Fruit fly (Drosophila melanogaster) whole organism, embryonic: Measurements from ENCODE around the gene CG32639.
A peak's percentile ranks its signal among the peaks of the same experiment; 100 is the strongest.

Experiments used
- Adf1 ChIP-seq: fragments of 200-800 bp; sonication (Bioruptor generic); IDR thresholded peaks from 2 replicates; pipeline ENCODE4 v1.3.6; 2022; ENCODE audit warnings: missing biosample characterization, missing genetic modification characterization
- Antp ChIP-seq: fragments of 200-800 bp; sonication (Bioruptor generic); optimal IDR thresholded peaks from 3 replicates; lab custom pipeline; 2016; ENCODE audit warnings: missing biosample characterization, missing genetic modification characterization
- Atf-2 ChIP-seq: fragments of 200-800 bp; sonication (Bioruptor generic); optimal IDR thresholded peaks from 2 replicates; lab custom pipeline; 2016; ENCODE audit warnings: missing biosample characterization, missing genetic modification characterization
- B-H2 ChIP-seq: fragments of 200-800 bp; sonication (Bioruptor generic); optimal IDR thresholded peaks from 2 replicates; lab custom pipeline; 2018; ENCODE audit warnings: missing biosample characterization, mild to moderate bottlenecking, missing genetic modification characterization
- CG10321 ChIP-seq: fragments of 200-800 bp; sonication (Bioruptor generic); IDR thresholded peaks from 2 replicates; pipeline ENCODE4 v1.3.6; 2022; ENCODE audit warnings: missing biosample characterization, missing genetic modification characterization
- CG11398 ChIP-seq: fragments of 200-800 bp; sonication (Bioruptor generic); optimal IDR thresholded peaks from 2 replicates; lab custom pipeline; 2016; ENCODE audit warnings: missing biosample characterization, missing genetic modification characterization
- CG11456 ChIP-seq: fragments of 200-800 bp; sonication (Bioruptor generic); IDR thresholded peaks from 3 replicates; pipeline ENCODE4 v1.3.6; 2022; ENCODE audit warnings: missing biosample characterization, missing genetic modification characterization
- CG12071 ChIP-seq: fragments of 200-800 bp; sonication (Bioruptor generic); optimal IDR thresholded peaks from 3 replicates; lab custom pipeline; 2018; ENCODE audit warnings: missing biosample characterization, mild to moderate bottlenecking, missing genetic modification characterization
- CG12744 ChIP-seq: fragments of 200-800 bp; sonication (Bioruptor generic); optimal IDR thresholded peaks from 2 replicates; lab custom pipeline; 2016; ENCODE audit warnings: missing biosample characterization, missing genetic modification characterization
- CG15011 ChIP-seq: fragments of 200-800 bp; sonication (Bioruptor generic); optimal IDR thresholded peaks from 3 replicates; lab custom pipeline; 2018; ENCODE audit warnings: missing biosample characterization, mild to moderate bottlenecking, missing genetic modification characterization
- CG1529 ChIP-seq: fragments of 200-800 bp; sonication (Bioruptor generic); optimal IDR thresholded peaks from 3 replicates; lab custom pipeline; 2018; ENCODE audit warnings: missing biosample characterization, missing genetic modification characterization
- CG17186 ChIP-seq: fragments of 200-800 bp; sonication (Bioruptor generic); optimal IDR thresholded peaks from 3 replicates; lab custom pipeline; 2017; ENCODE audit warnings: missing biosample characterization, missing genetic modification reagents, missing genetic modification characterization
- CG17385 ChIP-seq: fragments of 200-800 bp; sonication (Bioruptor generic); optimal IDR thresholded peaks from 3 replicates; lab custom pipeline; 2018; ENCODE audit warnings: missing biosample characterization, mild to moderate bottlenecking, missing genetic modification characterization
- CG18476 ChIP-seq: fragments of 200-800 bp; sonication (Bioruptor generic); optimal IDR thresholded peaks from 2 replicates; lab custom pipeline; 2016; ENCODE audit warnings: missing biosample characterization, mild to moderate bottlenecking, missing genetic modification characterization
- CG32532 ChIP-seq: fragments of 200-800 bp; sonication (Bioruptor generic); IDR thresholded peaks from 2 replicates; pipeline ENCODE4 v1.3.6; 2022; ENCODE audit warnings: missing biosample characterization, missing genetic modification characterization
- CG6272 ChIP-seq: fragments of 200-800 bp; sonication (Bioruptor generic); IDR thresholded peaks from 2 replicates; pipeline ENCODE4 v1.3.6; 2022; ENCODE audit warnings: missing biosample characterization, missing genetic modification characterization
- CG6654 ChIP-seq: fragments of 200-800 bp; sonication (Bioruptor generic); optimal IDR thresholded peaks from 2 replicates; lab custom pipeline; 2017; ENCODE audit warnings: missing biosample characterization, mild to moderate bottlenecking, missing genetic modification characterization
- CG7372 ChIP-seq: fragments of 200-800 bp; sonication (Bioruptor generic); IDR thresholded peaks from 2 replicates; pipeline ENCODE4 v1.3.6; 2022; ENCODE audit warnings: missing biosample characterization, missing genetic modification characterization
- CG7745 ChIP-seq: fragments of 200-800 bp; sonication (Bioruptor generic); optimal IDR thresholded peaks from 2 replicates; lab custom pipeline; 2018; ENCODE audit warnings: missing biosample characterization, mild to moderate bottlenecking, missing genetic modification characterization, moderate library complexity
- Dad ChIP-seq: fragments of 200-800 bp; sonication (Bioruptor generic); optimal IDR thresholded peaks from 3 replicates; lab custom pipeline; 2016; ENCODE audit warnings: missing biosample characterization, missing genetic modification characterization
- Deaf1 ChIP-seq: fragments of 200-800 bp; optimal IDR thresholded peaks from 3 replicates; lab custom pipeline; 2019; ENCODE audit warnings: missing biosample characterization, mild to moderate bottlenecking, missing genetic modification characterization, moderate library complexity
- Dip2 ChIP-seq: fragments of 200-800 bp; sonication (Bioruptor generic); IDR thresholded peaks from 2 replicates; pipeline ENCODE4 v1.3.6; 2022; ENCODE audit warnings: missing biosample characterization, missing genetic modification characterization
- GATAe ChIP-seq: fragments of 200-800 bp; sonication (Bioruptor generic); conservative IDR thresholded peaks from 2 replicates; pipeline ENCODE4 v1.3.6; 2022; ENCODE audit warnings: missing biosample characterization, missing genetic modification characterization
- HLH4C ChIP-seq: fragments of 200-800 bp; sonication (Bioruptor generic); IDR thresholded peaks from 3 replicates; pipeline ENCODE4 v1.3.6; 2022; ENCODE audit warnings: missing biosample characterization, missing genetic modification characterization; ENCODE audit not compliant: partially characterized antibody
- Lpt ChIP-seq: fragments of >200 bp; optimal IDR thresholded peaks from 2 replicates; lab custom pipeline; 2018; ENCODE audit warnings: missing biosample characterization, missing genetic modification characterization
- Med ChIP-seq: fragments of 200-800 bp; sonication (Bioruptor generic); peaks from one replicate; lab custom pipeline; 2016; ENCODE audit warnings: missing biosample characterization, missing genetic modification characterization, mild to moderate bottlenecking, inconsistent platforms, moderate library complexity
- Oaz ChIP-seq: fragments of 200-800 bp; sonication (Bioruptor generic); IDR thresholded peaks from 2 replicates; pipeline ENCODE4 v1.3.6; 2022; ENCODE audit warnings: missing biosample characterization, missing genetic modification characterization
- Oli ChIP-seq: fragments of 200-800 bp; sonication (Bioruptor generic); optimal IDR thresholded peaks from 2 replicates; lab custom pipeline; 2018; ENCODE audit warnings: missing biosample characterization, mild to moderate bottlenecking, missing genetic modification characterization, moderate library complexity
- Rfx ChIP-seq: fragments of 200-800 bp; sonication (Bioruptor generic); IDR thresholded peaks from 2 replicates; pipeline ENCODE4 v1.3.6; 2022; ENCODE audit warnings: missing biosample characterization, missing genetic modification characterization
- Trl ChIP-seq, 3 experiments: fragments of >200 bp in 2 of 3; fragments of 200-800 bp in 1 of 3; sonication (Bioruptor generic) in 1 of 3; optimal IDR thresholded peaks; 2 replicates in 1 of 3; 3 replicates in 2 of 3; lab custom pipeline; 2016 to 2017; ENCODE audit warnings: missing biosample characterization in 1 of 3, missing genetic modification characterization in 1 of 3
- Xrp1 ChIP-seq: fragments of 200-800 bp; sonication (Bioruptor generic); IDR thresholded peaks from 2 replicates; pipeline ENCODE4 v1.3.6; 2022; ENCODE audit warnings: missing biosample characterization, missing genetic modification characterization
- bsh ChIP-seq, 2 experiments: fragments of 200-800 bp; sonication (Bioruptor generic); optimal IDR thresholded peaks; 2 replicates each; lab custom pipeline; 2017 to 2018; ENCODE audit warnings: mild to moderate bottlenecking in 2 of 2, missing biosample characterization in 2 of 2, missing genetic modification characterization in 2 of 2, moderate library complexity in 1 of 2
- crc ChIP-seq: fragments of 200-800 bp; sonication (Bioruptor generic); optimal IDR thresholded peaks from 2 replicates; lab custom pipeline; 2016; ENCODE audit warnings: missing biosample characterization, missing genetic modification characterization
- crol ChIP-seq: fragments of 200-800 bp; sonication (Bioruptor generic); IDR thresholded peaks from 2 replicates; pipeline ENCODE4 v1.3.6; 2022; ENCODE audit warnings: missing biosample characterization, missing genetic modification characterization
- emc ChIP-seq: fragments of 200-800 bp; sonication (Bioruptor generic); optimal IDR thresholded peaks from 2 replicates; lab custom pipeline; 2016; ENCODE audit warnings: missing biosample characterization, missing genetic modification characterization
- eve ChIP-seq, 2 experiments: fragments of >200 bp; optimal IDR thresholded peaks; 2 replicates each; lab custom pipeline; 2017; ENCODE audit warnings: missing biosample characterization in 2 of 2, missing genetic modification characterization in 2 of 2
- gcm ChIP-seq: fragments of 200-800 bp; sonication (Bioruptor generic); optimal IDR thresholded peaks from 2 replicates; lab custom pipeline; 2019; ENCODE audit warnings: missing biosample characterization, mild to moderate bottlenecking, missing genetic modification characterization, moderate library complexity
- gcm2 ChIP-seq: fragments of 200-800 bp; sonication (Bioruptor generic); optimal IDR thresholded peaks from 2 replicates; lab custom pipeline; 2016; ENCODE audit warnings: missing biosample characterization, missing genetic modification characterization
- kni ChIP-seq: fragments of 200-800 bp; sonication (Bioruptor generic); optimal IDR thresholded peaks from 3 replicates; lab custom pipeline; 2017; ENCODE audit warnings: mild to moderate bottlenecking, missing biosample characterization, missing genetic modification reagents, missing genetic modification characterization
- maf-S ChIP-seq: fragments of 200-800 bp; sonication (Bioruptor generic); optimal IDR thresholded peaks from 2 replicates; lab custom pipeline; 2016; ENCODE audit warnings: missing biosample characterization, missing genetic modification characterization
- nmo ChIP-seq: fragments of 200-800 bp; sonication (Bioruptor generic); optimal IDR thresholded peaks from 2 replicates; lab custom pipeline; 2018; ENCODE audit warnings: missing biosample characterization, mild to moderate bottlenecking, missing genetic modification characterization, moderate library complexity
- pita ChIP-seq: fragments of 200-800 bp; sonication (Bioruptor generic); optimal IDR thresholded peaks from 2 replicates; lab custom pipeline; 2017; ENCODE audit warnings: missing biosample characterization, mild to moderate bottlenecking, missing genetic modification characterization
- run ChIP-seq: fragments of 200-800 bp; sonication (Bioruptor generic); optimal IDR thresholded peaks from 3 replicates; lab custom pipeline; 2018; ENCODE audit warnings: missing biosample characterization, mild to moderate bottlenecking, missing genetic modification characterization
- sens-2 ChIP-seq: fragments of 200-800 bp; sonication (Bioruptor generic); IDR thresholded peaks from 2 replicates; pipeline ENCODE4 v1.3.6; 2022; ENCODE audit warnings: missing biosample characterization, missing genetic modification characterization
- seq ChIP-seq: fragments of 200-800 bp; sonication (Bioruptor generic); IDR thresholded peaks from 2 replicates; pipeline ENCODE4 v1.3.6; 2022; ENCODE audit warnings: missing biosample characterization, missing genetic modification characterization
- shn ChIP-seq: fragments of 200-800 bp; sonication (Bioruptor generic); optimal IDR thresholded peaks from 3 replicates; lab custom pipeline; 2016; ENCODE audit warnings: missing biosample characterization, missing genetic modification characterization
- so ChIP-seq: fragments of 200-800 bp; sonication (Bioruptor generic); IDR thresholded peaks from 3 replicates; pipeline ENCODE4 v1.3.6; 2022; ENCODE audit warnings: missing biosample characterization, missing genetic modification characterization
- sug ChIP-seq: fragments of 200-800 bp; optimal IDR thresholded peaks from 2 replicates; lab custom pipeline; 2019; ENCODE audit warnings: missing biosample characterization, mild to moderate bottlenecking, missing genetic modification characterization, moderate library complexity
- tna ChIP-seq: fragments of 200-800 bp; sonication (Bioruptor generic); IDR thresholded peaks from 2 replicates; pipeline ENCODE4 v1.3.6; 2022; ENCODE audit warnings: missing biosample characterization, missing genetic modification characterization; ENCODE audit not compliant: partially characterized antibody
- vvl ChIP-seq: fragments of 200-800 bp; sonication (Bioruptor generic); IDR thresholded peaks from 2 replicates; pipeline ENCODE4 v1.3.6; 2022; ENCODE audit warnings: missing biosample characterization, missing genetic modification characterization
- yki ChIP-seq: fragments of >200 bp; optimal IDR thresholded peaks from 3 replicates; lab custom pipeline; 2018
- zfh1 ChIP-seq: fragments of 200-800 bp; sonication (Bioruptor generic); IDR thresholded peaks from 3 replicates; pipeline ENCODE4 v1.3.6; 2022; ENCODE audit warnings: missing biosample characterization, missing genetic modification characterization

CG32639 gene

dm6 chrX:13276713-13277112 is 40.3 kb upstream of the CG32639 start (continued):
- no peak for TF ChIP-seq CG6272 (GFP tag; lab: Robert Waterston, UW)
- TF ChIP-seq Deaf1 (tag; lab: Kevin White, UChicago): peak; percentile 61
- no peak for TF ChIP-seq Lpt (GFP tag; lab: Kevin White, UChicago)
- TF ChIP-seq seq (GFP tag; lab: Robert Waterston, UW): peak; percentile 58; the same call in 1 of the 2 replicates
- TF ChIP-seq sens-2 (GFP tag; lab: Robert Waterston, UW): no peak
- no peak for TF ChIP-seq Antp (GFP tag; lab: Kevin White, UChicago)
- peak; percentile 54 for TF ChIP-seq Oaz
- TF ChIP-seq CG11398 (GFP tag; lab: Kevin White, UChicago): no peak
- TF ChIP-seq Adf1: peak; percentile 71
- TF ChIP-seq Atf-2 (GFP tag; lab: Kevin White, UChicago): no peak
- no peak for TF ChIP-seq kni (GFP tag; lab: Kevin White, UChicago)
- peak; percentile 73 for TF ChIP-seq sug (tag; lab: Kevin White, UChicago)
- TF ChIP-seq CG1529 (GFP tag; lab: Kevin White, UChicago): no peak
- TF ChIP-seq Dip2 (GFP tag; lab: Robert Waterston, UW): no peak
- peak; percentile 54; the same call in 1 of the 2 replicates for TF ChIP-seq CG7372 (GFP tag; lab: Robert Waterston, UW)
- TF ChIP-seq gcm (GFP tag; lab: Kevin White, UChicago): peak; percentile 37
- no peak for TF ChIP-seq maf-S
- TF ChIP-seq B-H2 (GFP tag; lab: Kevin White, UChicago): peak; percentile 56
- TF ChIP-seq Med (GFP tag; lab: Kevin White, UChicago): peak; percentile 78
- TF ChIP-seq CG10321 (GFP tag; lab: Robert Waterston, UW): peak; percentile 64
- TF ChIP-seq CG11456 (GFP tag; lab: Robert Waterston, UW): peak; percentile 77
- TF ChIP-seq Trl (optimal IDR thresholded peaks at IDR 0.05; lab: Kevin White, UChicago): no peak
- TF ChIP-seq Trl (GFP tag; optimal IDR thresholded peaks at IDR 0.05; lab: Kevin White, UChicago): no peak
- peak; percentile 89 for TF ChIP-seq Rfx
- TF ChIP-seq emc: no peak
- no peak for TF ChIP-seq CG12744
- TF ChIP-seq CG6654 (GFP tag; lab: Kevin White, UChicago): peak; percentile 22
- TF ChIP-seq CG15011 (GFP tag; lab: Kevin White, UChicago): peak; percentile 68
- no peak for TF ChIP-seq eve (GFP tag; optimal IDR thresholded peaks at IDR 0.05; lab: Kevin White, UChicago)
- TF ChIP-seq CG12071 (GFP tag; lab: Kevin White, UChicago): peak; percentile 43
- TF ChIP-seq run (tag; lab: Kevin White, UChicago): peak; percentile 49
- no peak for TF ChIP-seq yki (lab: Kevin White, UChicago)
- TF ChIP-seq crc (GFP tag; lab: Kevin White, UChicago): no peak
- TF ChIP-seq shn (GFP tag; lab: Kevin White, UChicago): no peak
- no peak for TF ChIP-seq Dad
- TF ChIP-seq bsh (GFP tag; optimal IDR thresholded peaks at IDR 0.05; lab: Kevin White, UChicago): peak in 1 of 2 experiments; percentile 67
- no peak for TF ChIP-seq tna (GFP tag; lab: Robert Waterston, UW)
- TF ChIP-seq Oli (tag; lab: Kevin White, UChicago): peak; percentile 79
- no peak for TF ChIP-seq CG7745
- TF ChIP-seq CG18476 (GFP tag; lab: Kevin White, UChicago): peak; percentile 38
- no peak for TF ChIP-seq pita (GFP tag; lab: Kevin White, UChicago)
- no peak for TF ChIP-seq crol
- peak; percentile 72 for TF ChIP-seq CG17385 (GFP tag; lab: Kevin White, UChicago)
- TF ChIP-seq CG32532 (GFP tag; lab: Robert Waterston, UW): peak; percentile 86
- no peak for TF ChIP-seq HLH4C (GFP tag; lab: Robert Waterston, UW)
- peak; percentile 77; the same call in 1 of the 2 replicates for TF ChIP-seq GATAe (GFP tag; lab: Robert Waterston, UW)
- peak; percentile 70 for TF ChIP-seq nmo
- no peak for TF ChIP-seq gcm2 (GFP tag; lab: Kevin White, UChicago)
- peak; percentile 81; the same call in 2 of the 3 replicates for TF ChIP-seq so (GFP tag; lab: Robert Waterston, UW)
- peak; percentile 73; the same call in 1 of the 2 replicates for TF ChIP-seq Xrp1 (GFP tag; lab: Robert Waterston, UW)
- TF ChIP-seq vvl (GFP tag; lab: Robert Waterston, UW): peak; percentile 81
- peak; percentile 70; the same call in 2 of the 3 replicates for TF ChIP-seq zfh1 (GFP tag; lab: Robert Waterston, UW)
- no peak for TF ChIP-seq CG17186 (GFP tag; lab: Kevin White, UChicago)
